Worm (Caenorhabditis elegans) whole organism, young adult: ENCODE measurements around the gene Y55F3AM.21.

Experiments
- B0035.1 ChIP-seq: sonication (generic microtip); optimal IDR thresholded peaks from 2 replicates; lab custom pipeline; 2016; ENCODE audit warnings: missing genetic modification characterization, mild to moderate bottlenecking, missing compliant biosample characterization, missing genotype, missing genetic modification reagents
- B0261.1 ChIP-seq: sonication (generic microtip); optimal IDR thresholded peaks from 2 replicates; lab custom pipeline; 2016; ENCODE audit warnings: mild to moderate bottlenecking, missing genetic modification characterization, moderate library complexity, missing compliant biosample characterization
- B0336.3 ChIP-seq: fragments of 200-800 bp; sonication (Bioruptor generic); IDR thresholded peaks from 2 replicates; pipeline ENCODE4 v1.3.6; 2022; ENCODE audit warnings: missing genetic modification characterization, missing compliant biosample characterization
- F23B12.7 ChIP-seq: sonication (generic microtip); optimal IDR thresholded peaks from 2 replicates; lab custom pipeline; 2017; ENCODE audit warnings: missing genetic modification characterization, mild to moderate bottlenecking, missing compliant biosample characterization, antibody characterized with exemption, moderate library complexity; ENCODE audit not compliant: insufficient read depth
- F37B4.10 ChIP-seq: fragments of 200-800 bp; sonication (Bioruptor generic); IDR thresholded peaks from 2 replicates; pipeline ENCODE4 v1.3.6; 2022; ENCODE audit warnings: missing genetic modification characterization, missing compliant biosample characterization
- F57C9.4 ChIP-seq: sonication (generic microtip); optimal IDR thresholded peaks from 2 replicates; lab custom pipeline; 2017; ENCODE audit warnings: mild to moderate bottlenecking, missing genetic modification characterization, missing compliant biosample characterization
- K11D2.4 ChIP-seq: fragments of 200-800 bp; sonication (Bioruptor generic); IDR thresholded peaks from 2 replicates; pipeline ENCODE4 v1.3.6; 2022; ENCODE audit warnings: missing genetic modification reagents, missing genetic modification characterization, missing compliant biosample characterization
- Y53G8AR.9 ChIP-seq: fragments of 200-800 bp; sonication (Bioruptor generic); conservative IDR thresholded peaks from 2 replicates; pipeline ENCODE4 v1.3.6; 2022; ENCODE audit warnings: missing genetic modification reagents, missing genetic modification characterization, missing compliant biosample characterization
- Y79H2A.3 ChIP-seq: fragments of 200-800 bp; sonication (Bioruptor generic); conservative IDR thresholded peaks from 2 replicates; pipeline ENCODE4 v1.3.6; 2022; ENCODE audit warnings: missing genetic modification reagents, missing genetic modification characterization, missing compliant biosample characterization
- ZK185.1 ChIP-seq: sonication (generic microtip); optimal IDR thresholded peaks from 2 replicates; lab custom pipeline; 2016; ENCODE audit warnings: mild to moderate bottlenecking, missing genetic modification characterization, missing compliant biosample characterization; ENCODE audit not compliant: poor library complexity, severe bottlenecking
- akir-1 ChIP-seq: fragments of 200-800 bp; sonication (Bioruptor generic); optimal IDR thresholded peaks from 2 replicates; lab custom pipeline; 2018; ENCODE audit warnings: mild to moderate bottlenecking, missing genetic modification characterization, moderate library complexity, missing compliant biosample characterization
- ama-1 ChIP-seq, 3 experiments: fragments of 150-350 bp in 1 of 3; sonication (generic microtip) in 2 of 3; optimal IDR thresholded peaks; 2 replicates each; lab custom pipeline; 2014 to 2018; ENCODE audit warnings: missing biosample characterization in 2 of 3, missing genetic modification characterization in 2 of 3, missing genetic modification reagents in 2 of 3
- cebp-1 ChIP-seq, 2 experiments: fragments of 200-800 bp in 1 of 2; sonication (Bioruptor generic) in 1 of 2; sonication (generic microtip) in 1 of 2; IDR thresholded peaks in 1 of 2; optimal IDR thresholded peaks in 1 of 2; 2 replicates each; pipeline versions ENCODE4 v1.3.6 to Lab custom; 2017 to 2022; ENCODE audit warnings: missing compliant biosample characterization in 2 of 2, missing genetic modification characterization in 2 of 2, mild to moderate bottlenecking in 1 of 2, missing genetic modification reagents in 1 of 2, moderate library complexity in 1 of 2
- ceh-100 ChIP-seq: fragments of 200-800 bp; sonication (Bioruptor generic); IDR thresholded peaks from 2 replicates; pipeline ENCODE4 v1.3.6; 2022; ENCODE audit warnings: missing genetic modification reagents, missing genetic modification characterization, missing compliant biosample characterization
- ceh-79 ChIP-seq: sonication (generic microtip); optimal IDR thresholded peaks from 2 replicates; lab custom pipeline; 2017; ENCODE audit warnings: mild to moderate bottlenecking, missing genetic modification characterization, missing compliant biosample characterization
- ceh-91 ChIP-seq: fragments of 200-800 bp; sonication (Bioruptor generic); IDR thresholded peaks from 2 replicates; pipeline ENCODE4 v1.3.6; 2022; ENCODE audit warnings: missing genetic modification reagents, missing genetic modification characterization, missing compliant biosample characterization
- dox-1 ChIP-seq: fragments of 200-800 bp; sonication (Bioruptor generic); IDR thresholded peaks from 2 replicates; pipeline ENCODE4 v1.3.6; 2022; ENCODE audit warnings: missing genetic modification reagents, missing genetic modification characterization, missing compliant biosample characterization
- efl-1 ChIP-seq: fragments of 150-350 bp; optimal IDR thresholded peaks from 2 replicates; lab custom pipeline; 2014; ENCODE audit warnings: missing biosample characterization, missing genetic modification reagents, missing genetic modification characterization
- him-1 ChIP-seq: sonication (generic microtip); optimal IDR thresholded peaks from 2 replicates; lab custom pipeline; 2016; ENCODE audit warnings: missing genotype, missing genetic modification reagents, missing genetic modification characterization, missing compliant biosample characterization
- hmg-20 ChIP-seq: fragments of 200-800 bp; sonication (Bioruptor generic); IDR thresholded peaks from 2 replicates; pipeline ENCODE4 v1.3.6; 2022; ENCODE audit warnings: missing genetic modification reagents, missing genetic modification characterization, missing compliant biosample characterization
- hrde-1 ChIP-seq: sonication (generic microtip); optimal IDR thresholded peaks from 2 replicates; lab custom pipeline; 2016; ENCODE audit warnings: missing genetic modification characterization, mild to moderate bottlenecking, missing compliant biosample characterization, moderate library complexity, missing genotype, missing genetic modification reagents, borderline replicate concordance
- let-607 ChIP-seq, 2 experiments: fragments of 200-800 bp in 1 of 2; sonication (Bioruptor generic) in 1 of 2; sonication (generic microtip) in 1 of 2; optimal IDR thresholded peaks; 2 replicates each; lab custom pipeline; 2016 to 2018; ENCODE audit warnings: mild to moderate bottlenecking in 2 of 2, missing compliant biosample characterization in 2 of 2, missing genetic modification characterization in 2 of 2, moderate library complexity in 2 of 2, missing genotype in 1 of 2
- lin-35 ChIP-seq, 3 experiments: fragments of 150-350 bp in 2 of 3; sonication (generic microtip) in 1 of 3; optimal IDR thresholded peaks; 2 replicates each; lab custom pipeline; 2014 to 2018; ENCODE audit warnings: missing biosample characterization in 3 of 3, missing genetic modification characterization in 3 of 3, missing genetic modification reagents in 3 of 3
- lsl-1 ChIP-seq: fragments of 200-800 bp; sonication (Bioruptor generic); optimal IDR thresholded peaks from 2 replicates; lab custom pipeline; 2018; ENCODE audit warnings: mild to moderate bottlenecking, missing genetic modification characterization, moderate library complexity, missing compliant biosample characterization
- lsy-27 ChIP-seq: sonication (generic microtip); optimal IDR thresholded peaks from 2 replicates; lab custom pipeline; 2017; ENCODE audit warnings: missing genetic modification characterization, mild to moderate bottlenecking, missing compliant biosample characterization, antibody characterized with exemption, missing genotype, borderline replicate concordance; ENCODE audit not compliant: insufficient read depth
- madf-10 ChIP-seq: sonication (generic microtip); optimal IDR thresholded peaks from 2 replicates; lab custom pipeline; 2016; ENCODE audit warnings: mild to moderate bottlenecking, missing genetic modification characterization, missing compliant biosample characterization
- madf-6 ChIP-seq: fragments of 200-800 bp; sonication (Bioruptor generic); IDR thresholded peaks from 2 replicates; pipeline ENCODE4 v1.3.6; 2022; ENCODE audit warnings: missing genetic modification reagents, missing genetic modification characterization, missing compliant biosample characterization
- mcd-1 ChIP-seq: fragments of 200-800 bp; sonication (Bioruptor generic); IDR thresholded peaks from 2 replicates; pipeline ENCODE4 v1.3.6; 2022; ENCODE audit warnings: missing genetic modification reagents, missing genetic modification characterization, missing compliant biosample characterization
- mes-4 ChIP-seq: sonication (generic microtip); optimal IDR thresholded peaks from 2 replicates; lab custom pipeline; 2016; ENCODE audit warnings: missing genotype, missing genetic modification characterization, missing compliant biosample characterization
- mxl-1 ChIP-seq: sonication (generic microtip); optimal IDR thresholded peaks from 2 replicates; lab custom pipeline; 2016; ENCODE audit warnings: missing genetic modification characterization, missing compliant biosample characterization
- nfya-2 ChIP-seq: fragments of 200-800 bp; sonication (Bioruptor generic); IDR thresholded peaks from 2 replicates; pipeline ENCODE4 v1.3.6; 2022; ENCODE audit warnings: missing genetic modification reagents, missing genetic modification characterization, missing compliant biosample characterization
- nhr-120 ChIP-seq: fragments of 200-800 bp; sonication (Bioruptor generic); IDR thresholded peaks from 2 replicates; pipeline ENCODE4 v1.3.6; 2022; ENCODE audit warnings: missing genetic modification characterization, missing compliant biosample characterization
- nhr-179 ChIP-seq: sonication (generic microtip); optimal IDR thresholded peaks from 2 replicates; lab custom pipeline; 2016; ENCODE audit warnings: mild to moderate bottlenecking, missing genetic modification characterization, missing compliant biosample characterization
- nhr-27 ChIP-seq: fragments of 200-800 bp; sonication (Bioruptor generic); optimal IDR thresholded peaks from 2 replicates; lab custom pipeline; 2018; ENCODE audit warnings: mild to moderate bottlenecking, missing genetic modification characterization, moderate library complexity, missing compliant biosample characterization
- pha-4 ChIP-seq: fragments of 150-350 bp; sonication (generic microtip); optimal IDR thresholded peaks from 2 replicates; lab custom pipeline; 2014; ENCODE audit warnings: missing biosample characterization, missing genetic modification reagents, missing genetic modification characterization
- repo-1 ChIP-seq: sonication (generic microtip); optimal IDR thresholded peaks from 2 replicates; lab custom pipeline; 2017; ENCODE audit warnings: mild to moderate bottlenecking, missing genetic modification characterization, missing compliant biosample characterization
- sdz-38 ChIP-seq: sonication (generic microtip); optimal IDR thresholded peaks from 2 replicates; lab custom pipeline; 2016; ENCODE audit warnings: missing genotype, missing genetic modification characterization, missing compliant biosample characterization
- sea-2 ChIP-seq: fragments of 200-800 bp; sonication (Bioruptor generic); IDR thresholded peaks from 2 replicates; pipeline ENCODE4 v1.3.6; 2022; ENCODE audit warnings: missing genetic modification characterization, missing compliant biosample characterization
- snpc-1.3 ChIP-seq: sonication (generic microtip); optimal IDR thresholded peaks from 2 replicates; lab custom pipeline; 2017; ENCODE audit warnings: missing genetic modification characterization, mild to moderate bottlenecking, missing compliant biosample characterization, antibody characterized with exemption, moderate library complexity, missing genotype, missing genetic modification reagents; ENCODE audit not compliant: insufficient read depth
- snpc-3.4 ChIP-seq: sonication (generic microtip); optimal IDR thresholded peaks from 2 replicates; lab custom pipeline; 2017; ENCODE audit warnings: missing genetic modification characterization, mild to moderate bottlenecking, missing compliant biosample characterization, antibody characterized with exemption, moderate library complexity, missing genotype, missing genetic modification reagents
- snpc-4 ChIP-seq, 5 experiments: fragments of 150-350 bp in 1 of 5; sonication (generic microtip) in 4 of 5; optimal IDR thresholded peaks; 2 replicates each; lab custom pipeline; 2014 to 2018; ENCODE audit warnings: missing genetic modification characterization in 5 of 5, missing biosample characterization in 3 of 5, antibody characterized with exemption in 2 of 5, mild to moderate bottlenecking in 2 of 5, missing compliant biosample characterization in 2 of 5, missing genotype in 2 of 5, moderate library complexity in 2 of 5, missing genetic modification reagents in 1 of 5
- sptf-2 ChIP-seq: fragments of 200-800 bp; sonication (Bioruptor generic); optimal IDR thresholded peaks from 2 replicates; lab custom pipeline; 2018; ENCODE audit warnings: mild to moderate bottlenecking, missing genetic modification characterization, missing compliant biosample characterization
- zim-3 ChIP-seq: sonication (generic microtip); optimal IDR thresholded peaks from 2 replicates; lab custom pipeline; 2017; ENCODE audit warnings: mild to moderate bottlenecking, missing genetic modification characterization, moderate library complexity, missing compliant biosample characterization
- ztf-25 ChIP-seq: fragments of 200-800 bp; sonication (Bioruptor generic); IDR thresholded peaks from 2 replicates; pipeline ENCODE4 v1.3.6; 2022; ENCODE audit warnings: missing genetic modification reagents, missing genetic modification characterization, missing compliant biosample characterization
- ztf-3 ChIP-seq: fragments of 200-800 bp; sonication (Bioruptor generic); optimal IDR thresholded peaks from 2 replicates; lab custom pipeline; 2018; ENCODE audit warnings: mild to moderate bottlenecking, missing genetic modification characterization, missing compliant biosample characterization

The Y55F3AM.21 gene

ce11 chrIV:1012447-1012846, 39.0 kb downstream of the Y55F3AM.21 start, which contains the start of gene rbm-39 (continued):
- peak; percentile 77 for TF ChIP-seq snpc-3.4 (tag; lab: Kevin White, UChicago)
- TF ChIP-seq nhr-179 (tag; lab: Kevin White, UChicago), result no peak
- no peak for TF ChIP-seq ztf-3 (GFP tag; lab: Kevin White, UChicago)
- peak; percentile 63 for TF ChIP-seq snpc-1.3 (tag; lab: Kevin White, UChicago)
- no peak; the same call in 1 of the 2 replicates for TF ChIP-seq Y53G8AR.9 (GFP tag; lab: Robert Waterston, UW)
- peak; percentile 64; the same call in 1 of the 2 replicates for TF ChIP-seq cebp-1 (GFP tag; IDR thresholded peaks at IDR 0.05; lab: Robert Waterston, UW)
- peak; percentile 92 for TF ChIP-seq cebp-1 (tag; optimal IDR thresholded peaks at IDR 0.05; lab: Kevin White, UChicago)
- TF ChIP-seq him-1 (tag; lab: Kevin White, UChicago), result no peak
- no peak for TF ChIP-seq B0261.1
- no peak for TF ChIP-seq zim-3 (tag; lab: Kevin White, UChicago)
- no peak for TF ChIP-seq hmg-20 (GFP tag; lab: Robert Waterston, UW)
- TF ChIP-seq let-607 (tag; optimal IDR thresholded peaks at IDR 0.05; lab: Kevin White, UChicago), result peak in 1 of 2 experiments; percentile 13
- peak; percentile 64 for TF ChIP-seq efl-1
- peak; percentile 71 for TF ChIP-seq ceh-100 (GFP tag; lab: Robert Waterston, UW)
- TF ChIP-seq snpc-4 (GFP tag; optimal IDR thresholded peaks at IDR 0.05; lab: Kevin White, UChicago), result no peak
- TF ChIP-seq snpc-4 (tag; optimal IDR thresholded peaks at IDR 0.05; lab: Kevin White, UChicago), result peak; percentile 58 to 69 (median 62)
- no peak for TF ChIP-seq ceh-79 (tag; lab: Kevin White, UChicago)
- TF ChIP-seq akir-1, result no peak
- TF ChIP-seq sea-2 (GFP tag; lab: Robert Waterston, UW), result no peak
- TF ChIP-seq F57C9.4 (tag; lab: Kevin White, UChicago), result no peak
- no peak for TF ChIP-seq nhr-120 (GFP tag; lab: Robert Waterston, UW)
- peak; percentile 88 for TF ChIP-seq dox-1
- TF ChIP-seq sptf-2 (GFP tag; lab: Kevin White, UChicago), result no peak
- TF ChIP-seq B0336.3, result peak; percentile 85
- peak; percentile 78 for TF ChIP-seq lsl-1 (GFP tag; lab: Kevin White, UChicago)
- TF ChIP-seq mxl-1 (tag; lab: Kevin White, UChicago), result no peak
- peak; percentile 83 for TF ChIP-seq madf-10 (tag; lab: Kevin White, UChicago)
- peak; percentile 27 for TF ChIP-seq ama-1 (optimal IDR thresholded peaks at IDR 0.05; lab: Kevin White, UChicago)
- TF ChIP-seq ama-1 (GFP tag; optimal IDR thresholded peaks at IDR 0.05; lab: Kevin White, UChicago), result no peak
- TF ChIP-seq mcd-1 (GFP tag; lab: Robert Waterston, UW), result peak; percentile 79
- peak; percentile 85 for TF ChIP-seq repo-1 (tag; lab: Kevin White, UChicago)
- TF ChIP-seq madf-6 (GFP tag; lab: Robert Waterston, UW), result peak; percentile 80
- TF ChIP-seq K11D2.4, result 0 out of 2 replicates have a peak, but pooled peaks have one; percentile 49
- no peak for TF ChIP-seq mes-4 (tag; lab: Kevin White, UChicago)
- no peak for TF ChIP-seq nfya-2 (GFP tag; lab: Robert Waterston, UW)
- TF ChIP-seq B0035.1 (tag; lab: Kevin White, UChicago), result no peak
- TF ChIP-seq pha-4, result no peak
- peak; percentile 79 for TF ChIP-seq F23B12.7 (tag; lab: Kevin White, UChicago)
- TF ChIP-seq ztf-25 (GFP tag; lab: Robert Waterston, UW), result no peak
- TF ChIP-seq nhr-27 (tag; lab: Kevin White, UChicago), result no peak
- TF ChIP-seq lin-35 (GFP tag; optimal IDR thresholded peaks at IDR 0.05; lab: Kevin White, UChicago), result peak in 2 of 3 experiments; percentile 40 to 76
- TF ChIP-seq ceh-91 (GFP tag; lab: Robert Waterston, UW), result peak; percentile 71
- no peak for TF ChIP-seq F37B4.10
- TF ChIP-seq sdz-38 (tag; lab: Kevin White, UChicago), result no peak
- no peak for TF ChIP-seq ZK185.1 (tag; lab: Kevin White, UChicago)
- peak; percentile 22 for TF ChIP-seq hrde-1
- peak; percentile 83 for TF ChIP-seq Y79H2A.3 (GFP tag; lab: Robert Waterston, UW)
- TF ChIP-seq lsy-27 (tag; lab: Kevin White, UChicago), result no peak
- TF ChIP-seq, all 124 proteins: peak for 54
